Fruit fly (Drosophila melanogaster): ENCODE results near the gene Dus2.

Gene Dus2

dm6 chrX:14242941-14243736, 5.4 kb downstream of the Dus2 start, which contains the start of gene CG32599 (continued):
- TF ChIP-seq E2f1 (GFP tag; IDR thresholded peaks at IDR 0.05), result peak; percentile 47; the same call in 1 of the 2 replicates
- TF ChIP-seq Hr51 (GFP tag; optimal IDR thresholded peaks at IDR 0.05), result peak in 1 of 2 experiments; percentile 45
- TF ChIP-seq CG30020 (tag; optimal IDR thresholded peaks at IDR 0.05), result peak; percentile 67
- no peak for TF ChIP-seq Fer1 (GFP tag; optimal IDR thresholded peaks at IDR 0.05)
- TF ChIP-seq CG7372 (GFP tag; IDR thresholded peaks at IDR 0.05), result no peak
- no peak for TF ChIP-seq ash1 (GFP tag; optimal IDR thresholded peaks at IDR 0.05)
- TF ChIP-seq pros (GFP tag; optimal IDR thresholded peaks at IDR 0.05), result no peak
- TF ChIP-seq slbo (GFP tag; IDR thresholded peaks at IDR 0.05), result peak; percentile 59
- no peak for TF ChIP-seq sug (tag; optimal IDR thresholded peaks at IDR 0.05)
- TF ChIP-seq CG10979 (tag; optimal IDR thresholded peaks at IDR 0.05), result peak; percentile 16
- peak; percentile 73 for TF ChIP-seq gem (tag; optimal IDR thresholded peaks at IDR 0.05)
- peak; percentile 70 for TF ChIP-seq vvl (GFP tag; IDR thresholded peaks at IDR 0.05)
- TF ChIP-seq CG8765 (GFP tag; IDR thresholded peaks at IDR 0.05), result no peak
- peak; percentile 62 for TF ChIP-seq Xrp1 (GFP tag; IDR thresholded peaks at IDR 0.05)
- TF ChIP-seq sd (tag; optimal IDR thresholded peaks at IDR 0.05), result no peak
- no peak for TF ChIP-seq D (optimal IDR thresholded peaks at IDR 0.05)
- TF ChIP-seq D (GFP tag; optimal IDR thresholded peaks at IDR 0.05), result no peak
- peak; percentile 46 for TF ChIP-seq grau (tag; optimal IDR thresholded peaks at IDR 0.05)
- no peak for TF ChIP-seq Gsc (GFP tag; IDR thresholded peaks at IDR 0.05)
- no peak for TF ChIP-seq gsb (GFP tag; IDR thresholded peaks at IDR 0.05)
- TF ChIP-seq pnt (GFP tag; optimal IDR thresholded peaks at IDR 0.05), result no peak
- no peak for TF ChIP-seq CG8944 (GFP tag; optimal IDR thresholded peaks at IDR 0.05)
- no peak for TF ChIP-seq CG17612 (GFP tag; IDR thresholded peaks at IDR 0.05)
- TF ChIP-seq Sry-β (GFP tag; optimal IDR thresholded peaks at IDR 0.05), result no peak
- TF ChIP-seq Hmr (GFP tag; optimal IDR thresholded peaks at IDR 0.05), result peak; percentile 38
- peak; percentile 59 for TF ChIP-seq CG10366 (GFP tag; IDR thresholded peaks at IDR 0.05)
- no peak for TF ChIP-seq Hr39 (optimal IDR thresholded peaks at IDR 0.05)
- TF ChIP-seq oc (tag; optimal IDR thresholded peaks at IDR 0.05), result no peak
- TF ChIP-seq tx (GFP tag; optimal IDR thresholded peaks at IDR 0.05), result no peak
- TF ChIP-seq emc (GFP tag; optimal IDR thresholded peaks at IDR 0.05), result no peak
- peak; percentile 39; the same call in 1 of the 2 replicates for TF ChIP-seq Awh (GFP tag; IDR thresholded peaks at IDR 0.05)
- TF ChIP-seq maf-S (GFP tag; optimal IDR thresholded peaks at IDR 0.05), result no peak
- no peak for TF ChIP-seq CG17186 (GFP tag; optimal IDR thresholded peaks at IDR 0.05)
- TF ChIP-seq wek (GFP tag; optimal IDR thresholded peaks at IDR 0.05), result peak; percentile 89
- no peak for TF ChIP-seq Pdp1 (GFP tag; optimal IDR thresholded peaks at IDR 0.05)
- TF ChIP-seq CG4854 (GFP tag; optimal IDR thresholded peaks at IDR 0.05), result no peak
- TF ChIP-seq Poxn (GFP tag; IDR thresholded peaks at IDR 0.05), result no peak
- no peak for TF ChIP-seq CG12219 (GFP tag; optimal IDR thresholded peaks at IDR 0.05)
- no peak for TF ChIP-seq Dfd (GFP tag; optimal IDR thresholded peaks at IDR 0.05)
- TF ChIP-seq cg (GFP tag; optimal IDR thresholded peaks at IDR 0.05), result no peak
- TF ChIP-seq amos (GFP tag; IDR thresholded peaks at IDR 0.05; ENCODE audit: partially characterized antibody), result peak; percentile 62
- peak; percentile 11 for TF ChIP-seq Oli (tag; optimal IDR thresholded peaks at IDR 0.05)
- peak; percentile 31; the same call in 1 of the 2 replicates for TF ChIP-seq al (GFP tag; IDR thresholded peaks at IDR 0.05)
- no peak for TF ChIP-seq cwo (GFP tag; optimal IDR thresholded peaks at IDR 0.05)
- no peak for TF ChIP-seq CG3281 (GFP tag; optimal IDR thresholded peaks at IDR 0.05)
- no peak for TF ChIP-seq grn (GFP tag; optimal IDR thresholded peaks at IDR 0.05)
- no peak for TF ChIP-seq Adf1 (GFP tag; IDR thresholded peaks at IDR 0.05)
- TF ChIP-seq bbx (GFP tag; IDR thresholded peaks at IDR 0.05; ENCODE audit: partially characterized antibody), result peak; percentile 59
- TF ChIP-seq CG2875 (GFP tag; optimal IDR thresholded peaks at IDR 0.05), result no peak
- no peak for TF ChIP-seq en (GFP tag; optimal IDR thresholded peaks at IDR 0.05)

Measured in whole organism, embryonic.